Worm (Caenorhabditis elegans): ENCODE results near the gene sucg-1.
A peak's percentile ranks its signal among the peaks of the same experiment; 100 is the strongest.

sucg-1 gene

ce11 chrIV:7712252-7712651 is 16.5 kb upstream of the sucg-1 start:
- TF ChIP-seq drap-1 (GFP tag; optimal IDR thresholded peaks at IDR 0.05): no peak
- TF ChIP-seq nhr-76 (tag; optimal IDR thresholded peaks at IDR 0.05): no peak
- TF ChIP-seq ceh-39 (tag; optimal IDR thresholded peaks at IDR 0.05): no peak
- TF ChIP-seq cnd-1 (tag; optimal IDR thresholded peaks at IDR 0.05): no peak

- TF ChIP-seq ceh-43 (GFP tag; optimal IDR thresholded peaks at IDR 0.05) (no peak), nhr-28 (tag; optimal IDR thresholded peaks at IDR 0.05) (no peak), mep-1 (tag; optimal IDR thresholded peaks at IDR 0.05) (no peak), elt-3 (tag; optimal IDR thresholded peaks at IDR 0.05) (no peak), unc-120 (tag; optimal IDR thresholded peaks at IDR 0.05; ENCODE audit: poor library complexity, severe bottlenecking) (no peak), lsy-2 (tag; optimal IDR thresholded peaks at IDR 0.05) (no peak), pha-4 (tag; optimal IDR thresholded peaks at IDR 0.05) (no peak), ham-2 (GFP tag; optimal IDR thresholded peaks at IDR 0.05) (no peak), sem-2 (GFP tag; optimal IDR thresholded peaks at IDR 0.05) (no peak), ceh-39 (tag; optimal IDR thresholded peaks at IDR 0.05) (no peak), zip-8 (tag; optimal IDR thresholded peaks at IDR 0.05) (no peak), ces-1 (GFP tag; optimal IDR thresholded peaks at IDR 0.05) (no peak), bed-3 (GFP tag; optimal IDR thresholded peaks at IDR 0.05) (no peak), tbx-8 (GFP tag; optimal IDR thresholded peaks at IDR 0.05) (no peak), blmp-1 (tag; optimal IDR thresholded peaks at IDR 0.05) (no peak), nhr-12 (tag; optimal IDR thresholded peaks at IDR 0.05) (no peak), unc-62 (GFP tag; optimal IDR thresholded peaks at IDR 0.05) (no peak), drap-1 (GFP tag; optimal IDR thresholded peaks at IDR 0.05) (no peak), unc-39 (tag; optimal IDR thresholded peaks at IDR 0.05) (no peak), elt-1 (tag; optimal IDR thresholded peaks at IDR 0.05; ENCODE audit: borderline replicate concordance, insufficient read depth) (no peak)
These were observed 10.8 kb upstream of the sucg-1 start, which contains the start of gene F33D4.6 for ce11 chrIV:7717916-7718315. TSS of gene F33D4.6 (minus strand) at chrIV:7718016.

ce11 chrIV:7722806-7723205 is 5.9 kb upstream of the sucg-1 start, which contains the start of gene C50F7.6:
TSS of gene C50F7.6 (minus strand) at chrIV:7723199.
- TF ChIP-seq lsy-2 (tag; optimal IDR thresholded peaks at IDR 0.05) (no peak), ceh-43 (GFP tag; optimal IDR thresholded peaks at IDR 0.05) (no peak), mep-1 (tag; optimal IDR thresholded peaks at IDR 0.05) (no peak), hlh-1 (tag; optimal IDR thresholded peaks at IDR 0.05) (no peak), unc-120 (tag; optimal IDR thresholded peaks at IDR 0.05; ENCODE audit: poor library complexity, severe bottlenecking) (no peak), sptf-1 (tag; optimal IDR thresholded peaks at IDR 0.05) (no peak), drap-1 (GFP tag; optimal IDR thresholded peaks at IDR 0.05) (no peak)

- TF ChIP-seq mab-5 (tag; optimal IDR thresholded peaks at IDR 0.05) (peak; percentile 5), drap-1 (GFP tag; optimal IDR thresholded peaks at IDR 0.05) (no peak), unc-62 (GFP tag; optimal IDR thresholded peaks at IDR 0.05) (peak; percentile 95), flh-1 (GFP tag; optimal IDR thresholded peaks at IDR 0.05) (no peak), lsy-2 (tag; optimal IDR thresholded peaks at IDR 0.05) (no peak), sem-2 (GFP tag; optimal IDR thresholded peaks at IDR 0.05) (no peak)
These were observed 5.2 kb upstream of the sucg-1 start for ce11 chrIV:7723555-7723954.

- TF ChIP-seq ztf-11 (tag; optimal IDR thresholded peaks at IDR 0.05): no peak
- TF ChIP-seq nhr-237 (tag; optimal IDR thresholded peaks at IDR 0.05): no peak
- TF ChIP-seq ceh-83 (GFP tag; optimal IDR thresholded peaks at IDR 0.05): no peak
- no peak for TF ChIP-seq ceh-39 (tag; optimal IDR thresholded peaks at IDR 0.05)
- TF ChIP-seq pha-4 (tag; optimal IDR thresholded peaks at IDR 0.05): no peak
These were observed 3.8 kb upstream of the sucg-1 start for ce11 chrIV:7724912-7725311.

ce11 chrIV:7726325-7726724 is 2.4 kb upstream of the sucg-1 start, which contains the start of gene C50F7.5:
TSS of gene C50F7.5 (plus strand) at chrIV:7726719.
- no peak for TF ChIP-seq zip-8 (tag; optimal IDR thresholded peaks at IDR 0.05)
- no peak for TF ChIP-seq mab-5 (tag; optimal IDR thresholded peaks at IDR 0.05)
- TF ChIP-seq ztf-11 (tag; optimal IDR thresholded peaks at IDR 0.05): no peak
- no peak for TF ChIP-seq nhr-28 (tag; optimal IDR thresholded peaks at IDR 0.05)
- no peak for TF ChIP-seq hlh-1 (tag; optimal IDR thresholded peaks at IDR 0.05)
- TF ChIP-seq blmp-1 (tag; optimal IDR thresholded peaks at IDR 0.05): no peak
- no peak for TF ChIP-seq snpc-4 (tag; optimal IDR thresholded peaks at IDR 0.05)
- no peak for TF ChIP-seq M03D4.4 (tag; optimal IDR thresholded peaks at IDR 0.05)
- no peak for TF ChIP-seq elt-1 (tag; optimal IDR thresholded peaks at IDR 0.05; ENCODE audit: borderline replicate concordance, insufficient read depth)
- no peak for TF ChIP-seq sem-2 (GFP tag; optimal IDR thresholded peaks at IDR 0.05)
- TF ChIP-seq drap-1 (GFP tag; optimal IDR thresholded peaks at IDR 0.05): no peak

Data from whole organism, mixed stage, embryonic.